Fruit fly (Drosophila melanogaster): Measurements from ENCODE around the gene Sol1.

Sol1 gene

DNA sequence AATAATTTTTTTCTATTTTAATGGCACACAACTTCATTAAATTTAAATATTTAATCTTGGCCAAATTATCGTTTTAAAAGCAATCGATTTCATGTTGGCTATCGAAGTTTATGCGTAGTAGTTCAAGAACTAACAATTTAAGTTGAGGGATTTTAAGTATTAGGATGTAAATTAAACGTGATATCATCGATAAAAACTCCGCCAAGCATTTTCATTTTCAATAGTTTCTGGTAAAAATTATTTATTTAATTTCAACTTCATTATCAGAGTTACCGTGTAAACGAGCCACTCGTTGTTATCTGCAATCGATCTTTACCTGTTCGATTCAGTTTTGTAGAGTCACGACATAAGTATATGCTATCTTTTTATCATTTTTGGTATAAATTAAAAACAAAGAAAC is 16.9 kb downstream of the Sol1 start (continued):
- TF ChIP-seq CG9215 (GFP tag; IDR thresholded peaks at IDR 0.05) (peak; percentile 80; the same call in 1 of the 2 replicates), CG18764 (GFP tag; optimal IDR thresholded peaks at IDR 0.05) (peak; percentile 94), nmo (GFP tag; optimal IDR thresholded peaks at IDR 0.05) (peak; percentile 99), tll (GFP tag; optimal IDR thresholded peaks at IDR 0.05) (peak in 1 of 2 experiments; percentile 76), CG15696 (tag; optimal IDR thresholded peaks at IDR 0.05) (peak; percentile 100), CG17359 (tag; optimal IDR thresholded peaks at IDR 0.05) (peak; percentile 98), CG2120 (GFP tag; optimal IDR thresholded peaks at IDR 0.05) (peak; percentile 95), cas (GFP tag; IDR thresholded peaks at IDR 0.05) (peak; percentile 89), CG17361 (GFP tag; IDR thresholded peaks at IDR 0.05) (peak; percentile 98), knrl (GFP tag; IDR thresholded peaks at IDR 0.05; ENCODE audit: partially characterized antibody) (0 out of 3 replicates have a peak, but pooled peaks have one; percentile 19), chinmo (GFP tag; IDR thresholded peaks at IDR 0.05; ENCODE audit: partially characterized antibody) (no peak), CG11456 (GFP tag; IDR thresholded peaks at IDR 0.05) (peak; percentile 93; the same call in 2 of the 3 replicates), CG13287 (GFP tag; IDR thresholded peaks at IDR 0.05; ENCODE audit: partially characterized antibody) (peak; percentile 71; the same call in 1 of the 2 replicates), Opbp (GFP tag; IDR thresholded peaks at IDR 0.05; ENCODE audit: partially characterized antibody) (no peak), Vsx1 (GFP tag; optimal IDR thresholded peaks at IDR 0.05) (peak; percentile 92), B-H1 (GFP tag; IDR thresholded peaks at IDR 0.05) (peak; percentile 93; the same call in 2 of the 3 replicates), CG10431 (GFP tag; optimal IDR thresholded peaks at IDR 0.05) (peak; percentile 93), ttk (GFP tag; IDR thresholded peaks at IDR 0.05) (peak; percentile 93), CG8944 (GFP tag; optimal IDR thresholded peaks at IDR 0.05) (peak; percentile 87), CG8388 (GFP tag; optimal IDR thresholded peaks at IDR 0.05) (peak; percentile 98), vvl (GFP tag; IDR thresholded peaks at IDR 0.05) (peak; percentile 99), Ets65A (GFP tag) (peak; percentile 98), Gsc (GFP tag; IDR thresholded peaks at IDR 0.05) (no peak), CG4820 (GFP tag; optimal IDR thresholded peaks at IDR 0.05) (peak; percentile 100), CG18011 (GFP tag; optimal IDR thresholded peaks at IDR 0.05) (peak; percentile 84), CG13624 (GFP tag; optimal IDR thresholded peaks at IDR 0.05) (peak; percentile 96), usp (GFP tag; optimal IDR thresholded peaks at IDR 0.05) (no peak), CG14667 (GFP tag; IDR thresholded peaks at IDR 0.05) (peak; percentile 84), Asciz (GFP tag; optimal IDR thresholded peaks at IDR 0.05) (peak; percentile 98), CG18619 (GFP tag; optimal IDR thresholded peaks at IDR 0.05) (peak; percentile 94), CG7963 (GFP tag; IDR thresholded peaks at IDR 0.05; ENCODE audit: partially characterized antibody) (no peak), hth (optimal IDR thresholded peaks at IDR 0.05) (no peak), chn (GFP tag; optimal IDR thresholded peaks at IDR 0.05) (peak; percentile 95), D19A (tag; optimal IDR thresholded peaks at IDR 0.05) (peak; percentile 99), Sry-β (GFP tag; optimal IDR thresholded peaks at IDR 0.05) (peak; percentile 74), crol (GFP tag; IDR thresholded peaks at IDR 0.05) (peak; percentile 47; the same call in 1 of the 2 replicates), p53 (GFP tag; optimal IDR thresholded peaks at IDR 0.05) (peak; percentile 80), CG2678 (tag; optimal IDR thresholded peaks at IDR 0.05) (peak; percentile 99), lab (GFP tag; optimal IDR thresholded peaks at IDR 0.05) (peak; percentile 98), ci (GFP tag; IDR thresholded peaks at IDR 0.05) (peak; percentile 99), CG12744 (GFP tag; optimal IDR thresholded peaks at IDR 0.05) (peak; percentile 94), trem (tag; optimal IDR thresholded peaks at IDR 0.05) (peak; percentile 98), CG3281 (GFP tag; optimal IDR thresholded peaks at IDR 0.05) (peak; percentile 97), CG17829 (tag; optimal IDR thresholded peaks at IDR 0.05) (peak; percentile 99), CG6683 (GFP tag; optimal IDR thresholded peaks at IDR 0.05) (peak; percentile 98), gro (GFP tag; optimal IDR thresholded peaks at IDR 0.05) (peak; percentile 97), CG15073 (GFP tag; optimal IDR thresholded peaks at IDR 0.05) (peak; percentile 76), Chrac-16 (GFP tag; optimal IDR thresholded peaks at IDR 0.05) (peak; percentile 94), hb (GFP tag; IDR thresholded peaks at IDR 0.05; ENCODE audit: partially characterized antibody) (no peak), CG3726 (GFP tag; IDR thresholded peaks at IDR 0.05) (peak; percentile 89)

All from whole organism, embryonic.